Worm (Caenorhabditis elegans): ENCODE results near the gene F41E6.5.

DNA sequence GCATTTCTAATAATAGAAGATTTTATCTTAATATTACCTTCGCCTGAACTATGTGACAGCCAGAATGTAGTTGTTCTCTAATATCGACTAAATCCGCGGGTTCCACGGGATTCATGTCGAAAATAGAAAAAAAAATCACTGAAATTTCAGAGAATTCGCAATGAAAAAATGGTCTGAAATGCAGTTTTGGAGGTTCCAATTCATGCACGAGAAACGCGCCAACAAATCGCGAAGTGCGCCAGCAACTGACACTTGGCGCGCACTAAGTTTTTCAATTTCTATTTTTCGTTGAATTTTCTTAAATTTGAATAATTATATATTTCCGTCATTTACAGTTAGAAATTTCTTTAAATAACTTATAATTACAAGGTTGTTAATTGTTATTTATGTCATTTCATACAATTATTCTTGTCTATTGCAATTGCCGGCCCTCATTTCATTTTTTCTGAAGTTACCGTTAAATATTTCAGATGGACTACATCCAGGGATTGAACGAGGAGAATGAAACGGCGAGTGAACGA lies 33.4 kb upstream of the F41E6.5 start, which contains the start of the genes F25G6.9 and symk-1:
- TF ChIP-seq flt-1 (GFP tag; IDR thresholded peaks at IDR 0.05) (no peak), klf-2 (GFP tag; conservative IDR thresholded peaks at IDR 0.05) (no peak), med-1 (GFP tag; optimal IDR thresholded peaks at IDR 0.05; ENCODE audit: insufficient read depth) (no peak)

All from whole organism, midembryonic.